Worm (Caenorhabditis elegans): ENCODE data around the gene F52H2.3.

Gene F52H2.3

ce11 chrX:2516949-2517696 lies 23.7 kb downstream of the F52H2.3 start:
- TF ChIP-seq hmbx-1 (tag; optimal IDR thresholded peaks at IDR 0.05) = no peak
- no peak for TF ChIP-seq B0310.2 (tag; optimal IDR thresholded peaks at IDR 0.05)
- TF ChIP-seq ceh-13 (GFP tag; optimal IDR thresholded peaks at IDR 0.05) = no peak
- no peak for TF ChIP-seq F13C5.2 (tag; optimal IDR thresholded peaks at IDR 0.05)
- no peak for TF ChIP-seq aly-1 (tag; optimal IDR thresholded peaks at IDR 0.05)
- no peak for TF ChIP-seq pes-1 (GFP tag; IDR thresholded peaks at IDR 0.05)

DNA sequence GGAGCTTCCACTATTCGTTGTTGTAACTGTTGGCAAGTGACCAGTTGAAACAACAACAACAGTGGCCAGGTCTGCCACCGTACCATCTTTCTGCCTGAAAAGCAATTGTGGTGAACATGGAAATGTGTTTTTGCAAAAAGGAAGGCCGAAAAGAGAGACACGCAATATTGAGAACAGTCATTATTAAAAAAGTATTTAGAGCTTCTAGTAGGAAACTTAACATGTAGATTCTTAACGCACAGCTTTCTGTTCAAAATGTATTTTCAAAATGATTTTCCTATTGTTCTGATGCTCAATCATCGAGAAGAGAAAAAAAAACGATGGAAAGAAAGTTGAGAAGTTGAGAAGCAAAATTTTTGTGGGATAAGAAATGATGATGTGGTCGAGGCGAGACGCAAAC lies 25.6 kb downstream of the F52H2.3 start, which contains the start of gene syg-1:
TSS of gene syg-1 (minus strand) at position 101 of the 400 bp plus-strand sequence.
- TF ChIP-seq ceh-13 (GFP tag; optimal IDR thresholded peaks at IDR 0.05) (no peak), ets-7 (tag; optimal IDR thresholded peaks at IDR 0.05) (no peak)

DNA sequence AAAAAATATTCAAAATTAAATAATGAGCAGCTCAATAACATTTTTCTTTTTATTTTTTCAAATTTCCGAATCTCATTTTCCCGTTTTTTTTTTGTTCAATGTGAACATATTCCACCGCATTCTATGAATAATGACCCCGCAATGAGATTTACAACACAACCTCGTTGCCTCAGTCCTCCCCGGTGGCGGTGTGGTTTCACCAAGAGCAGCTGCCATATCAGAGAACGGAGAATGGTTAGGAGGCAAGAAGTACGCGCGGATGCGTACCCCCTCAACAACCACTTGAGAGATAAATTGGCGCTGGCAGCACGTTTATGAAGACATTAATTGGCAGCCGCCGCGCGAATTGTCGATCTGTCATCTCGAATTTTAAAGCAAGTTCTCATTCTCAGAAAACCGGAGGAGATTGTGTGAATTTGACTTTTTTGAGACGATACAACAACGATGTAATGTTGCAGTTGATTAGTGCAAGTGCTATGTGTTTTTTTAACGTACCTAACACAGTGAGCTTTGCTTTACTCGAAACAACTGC lies 27.1 kb downstream of the F52H2.3 start:
- TF ChIP-seq hmg-4 (GFP tag; optimal IDR thresholded peaks at IDR 0.05) (peak; percentile 39), hmbx-1 (tag; optimal IDR thresholded peaks at IDR 0.05) (no peak)

ce11 chrX:2508449-2508848 lies 32.4 kb downstream of the F52H2.3 start, which contains the start of gene K02E10.7:
Gene K02E10.7, minus strand, starts transcription at chrX:2508549.
- TF ChIP-seq tbx-37 (GFP tag; conservative IDR thresholded peaks at IDR 0.05) = no peak
- no peak for TF ChIP-seq aly-1 (tag; optimal IDR thresholded peaks at IDR 0.05)
- TF ChIP-seq tra-4 (tag; optimal IDR thresholded peaks at IDR 0.05) = no peak
- no peak for TF ChIP-seq B0310.2 (tag; optimal IDR thresholded peaks at IDR 0.05)
- no peak for TF ChIP-seq hmbx-1 (tag; optimal IDR thresholded peaks at IDR 0.05)
- no peak for TF ChIP-seq ceh-13 (GFP tag; optimal IDR thresholded peaks at IDR 0.05)
- TF ChIP-seq sea-1 (GFP tag; conservative IDR thresholded peaks at IDR 0.05) = no peak
- no peak for TF ChIP-seq F13C5.2 (tag; optimal IDR thresholded peaks at IDR 0.05)
- TF ChIP-seq ets-7 (tag; optimal IDR thresholded peaks at IDR 0.05) = no peak
- no peak for TF ChIP-seq flt-1 (GFP tag; IDR thresholded peaks at IDR 0.05)
- no peak for TF ChIP-seq pes-1 (GFP tag; IDR thresholded peaks at IDR 0.05)
- TF ChIP-seq ama-1 (optimal IDR thresholded peaks at IDR 0.05) = no peak
- TF ChIP-seq scrt-1 (GFP tag; IDR thresholded peaks at IDR 0.05) = no peak
- no peak for TF ChIP-seq hmg-4 (GFP tag; optimal IDR thresholded peaks at IDR 0.05)
- TF ChIP-seq tbx-11 (GFP tag; IDR thresholded peaks at IDR 0.05) = no peak
- TF ChIP-seq ceh-36 (tag; optimal IDR thresholded peaks at IDR 0.05) = no peak
- TF ChIP-seq hnd-1 (tag; optimal IDR thresholded peaks at IDR 0.05) = no peak

- TF ChIP-seq flt-1 (GFP tag; IDR thresholded peaks at IDR 0.05) = no peak
These were observed 34.1 kb downstream of the F52H2.3 start for ce11 chrX:2506738-2507137.

ce11 chrX:2497816-2498215 lies 43.0 kb downstream of the F52H2.3 start:
- peak; percentile 28 for TF ChIP-seq F13C5.2 (tag; optimal IDR thresholded peaks at IDR 0.05)
- no peak for TF ChIP-seq hnd-1 (tag; optimal IDR thresholded peaks at IDR 0.05)
- no peak for TF ChIP-seq ama-1 (optimal IDR thresholded peaks at IDR 0.05)
- no peak for TF ChIP-seq hmg-4 (GFP tag; optimal IDR thresholded peaks at IDR 0.05)
- TF ChIP-seq sea-1 (GFP tag; conservative IDR thresholded peaks at IDR 0.05) = no peak

DNA sequence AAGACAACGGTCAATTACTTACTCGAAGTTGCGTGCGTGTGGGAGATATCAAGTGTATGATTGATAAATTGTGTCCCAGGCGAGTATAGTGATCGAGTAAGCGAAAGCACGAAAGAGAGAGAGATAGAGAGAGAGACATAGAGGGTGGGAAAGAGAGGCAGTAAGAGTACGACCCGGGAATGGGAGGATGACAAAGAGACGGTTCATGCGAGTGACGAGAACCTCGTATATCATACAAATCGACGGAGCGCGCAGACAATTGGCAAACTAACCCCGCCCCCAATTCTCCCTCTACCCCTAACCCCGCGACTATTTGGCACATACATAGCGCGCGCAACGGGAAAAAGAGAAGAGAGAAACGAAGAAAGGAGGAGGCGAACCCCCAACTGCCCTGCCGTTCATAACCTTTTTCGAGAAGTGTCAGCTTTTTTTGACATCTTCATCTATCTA lies 45.0 kb downstream of the F52H2.3 start, which contains the start of gene rabr-1:
TSS of gene rabr-1 (plus strand) at position 316 of the 450 bp plus-strand sequence.
- peak; percentile 85 for TF ChIP-seq hmg-4 (GFP tag; optimal IDR thresholded peaks at IDR 0.05)
- TF ChIP-seq ets-7 (tag; optimal IDR thresholded peaks at IDR 0.05) = no peak
- no peak for TF ChIP-seq ceh-36 (tag; optimal IDR thresholded peaks at IDR 0.05)
- no peak for TF ChIP-seq pes-1 (GFP tag; IDR thresholded peaks at IDR 0.05)
- TF ChIP-seq tbx-37 (GFP tag; conservative IDR thresholded peaks at IDR 0.05) = no peak
- TF ChIP-seq aly-1 (tag; optimal IDR thresholded peaks at IDR 0.05) = peak; percentile 25
- TF ChIP-seq flt-1 (GFP tag; IDR thresholded peaks at IDR 0.05) = no peak
- peak; percentile 15 for TF ChIP-seq F13C5.2 (tag; optimal IDR thresholded peaks at IDR 0.05)

ce11 chrX:2494296-2494695 lies 46.6 kb downstream of the F52H2.3 start:
- no peak for TF ChIP-seq scrt-1 (GFP tag; IDR thresholded peaks at IDR 0.05)
- TF ChIP-seq tbx-11 (GFP tag; IDR thresholded peaks at IDR 0.05) = no peak
- TF ChIP-seq ceh-13 (GFP tag; optimal IDR thresholded peaks at IDR 0.05) = no peak
- no peak for TF ChIP-seq aly-1 (tag; optimal IDR thresholded peaks at IDR 0.05)
- TF ChIP-seq ets-7 (tag; optimal IDR thresholded peaks at IDR 0.05) = no peak
- no peak for TF ChIP-seq tra-4 (tag; optimal IDR thresholded peaks at IDR 0.05)
- no peak for TF ChIP-seq F13C5.2 (tag; optimal IDR thresholded peaks at IDR 0.05)
- TF ChIP-seq hmg-4 (GFP tag; optimal IDR thresholded peaks at IDR 0.05) = no peak
- no peak for TF ChIP-seq ama-1 (optimal IDR thresholded peaks at IDR 0.05)

ce11 chrX:2493586-2494175 lies 47.2 kb downstream of the F52H2.3 start:
- no peak for TF ChIP-seq hnd-1 (tag; optimal IDR thresholded peaks at IDR 0.05)
- no peak for TF ChIP-seq F13C5.2 (tag; optimal IDR thresholded peaks at IDR 0.05)
- TF ChIP-seq ceh-36 (tag; optimal IDR thresholded peaks at IDR 0.05) = no peak
- TF ChIP-seq scrt-1 (GFP tag; IDR thresholded peaks at IDR 0.05) = no peak
- no peak for TF ChIP-seq sea-1 (GFP tag; conservative IDR thresholded peaks at IDR 0.05)
- no peak for TF ChIP-seq ets-7 (tag; optimal IDR thresholded peaks at IDR 0.05)
- no peak for TF ChIP-seq hmbx-1 (tag; optimal IDR thresholded peaks at IDR 0.05)
- no peak for TF ChIP-seq tra-4 (tag; optimal IDR thresholded peaks at IDR 0.05)
- TF ChIP-seq B0310.2 (tag; optimal IDR thresholded peaks at IDR 0.05) = no peak
- TF ChIP-seq tbx-11 (GFP tag; IDR thresholded peaks at IDR 0.05) = no peak
- TF ChIP-seq aly-1 (tag; optimal IDR thresholded peaks at IDR 0.05) = no peak
- no peak for TF ChIP-seq pes-1 (GFP tag; IDR thresholded peaks at IDR 0.05)
- TF ChIP-seq ama-1 (optimal IDR thresholded peaks at IDR 0.05) = no peak
- TF ChIP-seq tbx-37 (GFP tag; conservative IDR thresholded peaks at IDR 0.05) = no peak
